Fruit fly (Drosophila melanogaster) whole organism, embryonic: ENCODE measurements around the gene CG42449.
A peak's percentile ranks its signal among the peaks of the same experiment; 100 is the strongest.

ENCODE experiments used
- CG13894 ChIP-seq: fragments of 200-800 bp; sonication (Bioruptor generic); optimal IDR thresholded peaks from 3 replicates; lab custom pipeline; 2018; ENCODE audit warnings: missing biosample characterization, mild to moderate bottlenecking, missing genetic modification characterization, moderate library complexity
- CG2889 ChIP-seq: fragments of 200-800 bp; sonication (Bioruptor generic); IDR thresholded peaks from 3 replicates; pipeline ENCODE4 v1.3.6; 2022; ENCODE audit warnings: missing biosample characterization, missing genetic modification characterization
- CG7963 ChIP-seq: fragments of 200-800 bp; sonication (Bioruptor generic); IDR thresholded peaks from 3 replicates; pipeline ENCODE4 v1.3.6; 2022; ENCODE audit warnings: missing biosample characterization, missing genetic modification characterization; ENCODE audit not compliant: partially characterized antibody
- pum ChIP-seq: fragments of 200-800 bp; sonication (Bioruptor generic); optimal IDR thresholded peaks from 2 replicates; lab custom pipeline; 2016; ENCODE audit warnings: missing biosample characterization, missing genetic modification characterization
- slp2 ChIP-seq: fragments of 200-800 bp; sonication (Bioruptor generic); optimal IDR thresholded peaks from 2 replicates; lab custom pipeline; 2016; ENCODE audit warnings: missing biosample characterization, missing genetic modification characterization
- toy ChIP-seq: fragments of 200-800 bp; sonication (Bioruptor generic); IDR thresholded peaks from 2 replicates; pipeline ENCODE4 v1.3.6; 2022; ENCODE audit warnings: missing biosample characterization, missing genetic modification characterization

DNA sequence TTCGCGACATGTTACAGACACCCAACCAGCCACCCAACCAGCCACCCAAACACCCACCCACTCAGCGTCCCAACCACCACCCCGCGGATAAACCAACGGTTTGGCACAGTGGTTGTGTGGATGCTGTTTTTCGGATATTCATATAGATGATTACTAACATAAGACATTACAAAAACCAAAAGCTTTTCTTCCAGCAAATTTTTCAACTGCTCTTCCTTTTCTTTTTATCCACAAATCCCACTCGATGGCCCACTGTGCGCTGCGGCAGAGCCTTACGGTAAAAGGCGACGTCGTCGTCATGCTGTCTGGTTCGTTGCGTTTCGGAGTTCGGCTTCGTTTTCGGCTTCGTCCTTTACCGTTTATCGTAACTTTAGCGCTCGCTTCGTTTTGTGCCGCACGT lies 44.5 kb upstream of the CG42449 start:
- TF ChIP-seq slp2 (GFP tag; lab: Kevin White, UChicago) = peak; percentile 5
- no peak for TF ChIP-seq CG7963 (GFP tag; lab: Robert Waterston, UW)
- no peak for TF ChIP-seq toy (GFP tag; lab: Robert Waterston, UW)
- peak; percentile 81 for TF ChIP-seq CG13894 (tag; lab: Kevin White, UChicago)
- peak; percentile 48; the same call in 1 of the 3 replicates for TF ChIP-seq CG2889 (GFP tag; lab: Robert Waterston, UW)
- TF ChIP-seq pum = peak; percentile 16
